Fruit fly (Drosophila melanogaster) Kc167 (cell line): ENCODE results near the gene CG11980.

Source experiments
- Myc ChIP-seq: fragments of >200 bp; optimal IDR thresholded peaks from 2 replicates; lab custom pipeline; 2017; ENCODE audit warnings: missing external identifiers
- Sin3A ChIP-seq: fragments of >200 bp; optimal IDR thresholded peaks from 2 replicates; lab custom pipeline; 2018; ENCODE audit warnings: missing external identifiers
- h ChIP-seq: fragments of >200 bp; optimal IDR thresholded peaks from 3 replicates; lab custom pipeline; 2018; ENCODE audit warnings: missing external identifiers
- insv ChIP-seq: fragments of >200 bp; optimal IDR thresholded peaks from 3 replicates; lab custom pipeline; 2018; ENCODE audit warnings: missing external identifiers
- psq ChIP-seq: fragments of >200 bp; optimal IDR thresholded peaks from 2 replicates; lab custom pipeline; 2017; ENCODE audit warnings: missing external identifiers

- no peak for TF ChIP-seq Myc (lab: Kevin White, UChicago)
- no peak for TF ChIP-seq Sin3A
- TF ChIP-seq h (lab: Kevin White, UChicago): no peak
- TF ChIP-seq insv (lab: Kevin White, UChicago): no peak
- no peak for TF ChIP-seq psq (lab: Kevin White, UChicago)
Measured at dm6 chr3R:8959153-8959552, 44.7 kb upstream of the CG11980 start.
